Fruit fly (Drosophila melanogaster) whole organism, wandering third instar larva: Measurements from ENCODE around the gene CG10628.

ENCODE experiments used
- Abd-B ChIP-seq: fragments of >200 bp; optimal IDR thresholded peaks from 2 replicates; lab custom pipeline; 2017; ENCODE audit warnings: missing biosample characterization, missing genetic modification characterization
- CG32264 ChIP-seq: fragments of 200-800 bp; sonication (Bioruptor generic); optimal IDR thresholded peaks from 2 replicates; lab custom pipeline; 2016; ENCODE audit warnings: missing biosample characterization, missing genetic modification characterization
- CG9705 ChIP-seq: fragments of 200-800 bp; sonication (Bioruptor generic); optimal IDR thresholded peaks from 2 replicates; lab custom pipeline; 2018; ENCODE audit warnings: missing biosample characterization, mild to moderate bottlenecking, missing genetic modification characterization
- CrebA ChIP-seq: fragments of 200-800 bp; sonication (Bioruptor generic); optimal IDR thresholded peaks from 2 replicates; lab custom pipeline; 2016; ENCODE audit warnings: missing biosample characterization, mild to moderate bottlenecking, missing genetic modification characterization, borderline replicate concordance
- Dfd ChIP-seq: fragments of >200 bp; optimal IDR thresholded peaks from 2 replicates; lab custom pipeline; 2017; ENCODE audit warnings: missing biosample characterization, missing genetic modification characterization
- Dif ChIP-seq: fragments of 200-275, 200-300 bp; sonication (Bioruptor generic); optimal IDR thresholded peaks from 2 replicates; lab custom pipeline; 2018; ENCODE audit warnings: missing biosample characterization, missing genetic modification characterization; ENCODE audit not compliant: partially characterized antibody
- GATAd ChIP-seq: sonication (Bioruptor generic); optimal IDR thresholded peaks from 2 replicates; lab custom pipeline; 2016; ENCODE audit warnings: missing biosample characterization, missing genetic modification characterization
- HLH106 ChIP-seq: fragments of 200-800 bp; optimal IDR thresholded peaks from 3 replicates; lab custom pipeline; 2019; ENCODE audit warnings: missing biosample characterization, mild to moderate bottlenecking, missing genetic modification characterization, moderate library complexity
- Hnf4 ChIP-seq: fragments of 200-800 bp; sonication (Bioruptor generic); optimal IDR thresholded peaks from 2 replicates; lab custom pipeline; 2016; ENCODE audit warnings: missing biosample characterization, mild to moderate bottlenecking, missing genetic modification characterization
- Hr78 ChIP-seq: fragments of >200 bp; optimal IDR thresholded peaks from 2 replicates; lab custom pipeline; 2017; ENCODE audit warnings: missing biosample characterization, missing genetic modification characterization
- Hr83 ChIP-seq: fragments of 200-300 bp; sonication (Bioruptor generic); optimal IDR thresholded peaks from 2 replicates; lab custom pipeline; 2016; ENCODE audit warnings: missing biosample characterization, mild to moderate bottlenecking, missing genetic modification characterization, moderate library complexity; ENCODE audit not compliant: poor library complexity, severe bottlenecking
- Jra ChIP-seq: sonication (Bioruptor generic); optimal IDR thresholded peaks from 2 replicates; lab custom pipeline; 2016; ENCODE audit warnings: missing biosample characterization, missing genetic modification characterization
- Mio ChIP-seq: sonication (Bioruptor generic); optimal IDR thresholded peaks from 2 replicates; lab custom pipeline; 2016; ENCODE audit warnings: missing biosample characterization, missing genetic modification characterization
- Myc ChIP-seq: fragments of >200 bp; optimal IDR thresholded peaks from 2 replicates; lab custom pipeline; 2017
- N ChIP-seq: fragments of >200 bp; optimal IDR thresholded peaks from 2 replicates; lab custom pipeline; 2018; ENCODE audit warnings: missing biosample characterization, missing external identifiers, missing genetic modification characterization
- OdsH ChIP-seq: fragments of 200-800 bp; sonication (Bioruptor generic); optimal IDR thresholded peaks from 2 replicates; lab custom pipeline; 2016; ENCODE audit warnings: missing biosample characterization, mild to moderate bottlenecking, missing genetic modification characterization
- Rel ChIP-seq, 2 experiments: fragments of 200-800 bp; sonication (Bioruptor generic) in 1 of 2; optimal IDR thresholded peaks; 2 replicates in 1 of 2; 3 replicates in 1 of 2; lab custom pipeline; 2016 to 2019; ENCODE audit warnings: mild to moderate bottlenecking in 2 of 2, missing biosample characterization in 2 of 2, missing genetic modification characterization in 2 of 2, moderate library complexity in 1 of 2
- Sp1 ChIP-seq: fragments of 200-800 bp; sonication (Bioruptor generic); optimal IDR thresholded peaks from 3 replicates; lab custom pipeline; 2019; ENCODE audit warnings: missing biosample characterization, mild to moderate bottlenecking, missing genetic modification characterization, moderate library complexity
- Vsx2 ChIP-seq: fragments of 200-300, 225-300 bp; sonication (Bioruptor generic); optimal IDR thresholded peaks from 2 replicates; lab custom pipeline; 2018; ENCODE audit warnings: missing biosample characterization, missing genetic modification characterization; ENCODE audit not compliant: partially characterized antibody
- br ChIP-seq: fragments of 200-800 bp; sonication (Bioruptor generic); optimal IDR thresholded peaks from 2 replicates; lab custom pipeline; 2016; ENCODE audit warnings: missing biosample characterization, missing genetic modification characterization
- brk ChIP-seq: fragments of 200-800 bp; sonication (Bioruptor generic); optimal IDR thresholded peaks from 2 replicates; lab custom pipeline; 2016; ENCODE audit warnings: missing biosample characterization, mild to moderate bottlenecking, missing genetic modification characterization
- dl ChIP-seq, 2 experiments: fragments of 175-275, 200-275 bp in 1 of 2; fragments of 200-275 bp in 1 of 2; sonication (Bioruptor generic); optimal IDR thresholded peaks; lab custom pipeline; 2018; ENCODE audit warnings: mild to moderate bottlenecking in 2 of 2, missing biosample characterization in 2 of 2, missing genetic modification characterization in 2 of 2, moderate library complexity in 2 of 2; ENCODE audit not compliant: partially characterized antibody in 2 of 2, insufficient read depth in 1 of 2
- dmrt93B ChIP-seq: fragments of 200-800 bp; sonication (Bioruptor generic); optimal IDR thresholded peaks from 2 replicates; lab custom pipeline; 2018; ENCODE audit warnings: missing biosample characterization, mild to moderate bottlenecking, missing genetic modification characterization
- dsf ChIP-seq: sonication (Bioruptor generic); optimal IDR thresholded peaks from 2 replicates; lab custom pipeline; 2016; ENCODE audit warnings: missing biosample characterization, missing genetic modification characterization, borderline replicate concordance
- ey ChIP-seq: fragments of 200-800 bp; sonication (Bioruptor generic); optimal IDR thresholded peaks from 2 replicates; lab custom pipeline; 2016; ENCODE audit warnings: missing biosample characterization, missing genetic modification characterization
- foxo ChIP-seq, 2 experiments: fragments of 200-800 bp; sonication (Bioruptor generic); optimal IDR thresholded peaks; 2 replicates in 1 of 2; 3 replicates in 1 of 2; lab custom pipeline; 2016 to 2017; ENCODE audit warnings: missing biosample characterization in 2 of 2, missing genetic modification characterization in 2 of 2
- fru ChIP-seq: fragments of 200-800 bp; sonication (Bioruptor generic); optimal IDR thresholded peaks from 3 replicates; lab custom pipeline; 2016; ENCODE audit warnings: missing biosample characterization, mild to moderate bottlenecking, missing genetic modification characterization
- h ChIP-seq: fragments of 200-800 bp; sonication (Bioruptor generic); optimal IDR thresholded peaks from 3 replicates; lab custom pipeline; 2016; ENCODE audit warnings: missing biosample characterization, mild to moderate bottlenecking, missing genetic modification characterization
- jim ChIP-seq: fragments of 175-275, 200-325 bp; sonication (Bioruptor generic); optimal IDR thresholded peaks from 2 replicates; lab custom pipeline; 2016; ENCODE audit warnings: missing biosample characterization, mild to moderate bottlenecking, missing genetic modification characterization
- lola ChIP-seq: fragments of >200 bp; optimal IDR thresholded peaks from 2 replicates; lab custom pipeline; 2017; ENCODE audit warnings: missing biosample characterization, missing genetic modification characterization
- pan ChIP-seq: fragments of >200 bp; optimal IDR thresholded peaks from 2 replicates; lab custom pipeline; 2017
- psq ChIP-seq: fragments of 200-800 bp; sonication (Bioruptor generic); optimal IDR thresholded peaks from 3 replicates; lab custom pipeline; 2017; ENCODE audit warnings: missing biosample characterization, mild to moderate bottlenecking, missing genetic modification characterization, moderate library complexity
- rgr ChIP-seq: fragments of 200-800 bp; sonication (Bioruptor generic); optimal IDR thresholded peaks from 3 replicates; lab custom pipeline; 2016; ENCODE audit warnings: missing biosample characterization, mild to moderate bottlenecking, missing genetic modification characterization
- sage ChIP-seq: fragments of 200-800 bp; sonication (Bioruptor generic); optimal IDR thresholded peaks from 2 replicates; lab custom pipeline; 2016; ENCODE audit warnings: missing biosample characterization, mild to moderate bottlenecking, missing genetic modification characterization
- sv ChIP-seq: fragments of 200-800 bp; sonication (Bioruptor generic); optimal IDR thresholded peaks from 3 replicates; lab custom pipeline; 2016; ENCODE audit warnings: missing biosample characterization, missing genetic modification characterization
- tai ChIP-seq: sonication (Bioruptor generic); optimal IDR thresholded peaks from 2 replicates; lab custom pipeline; 2016; ENCODE audit warnings: missing biosample characterization, missing genetic modification characterization
- usp ChIP-seq: fragments of >200 bp; optimal IDR thresholded peaks from 2 replicates; lab custom pipeline; 2017; ENCODE audit warnings: missing biosample characterization, missing genetic modification characterization
- woc ChIP-seq: sonication (Bioruptor generic); optimal IDR thresholded peaks from 2 replicates; lab custom pipeline; 2016; ENCODE audit warnings: missing biosample characterization, mild to moderate bottlenecking, missing genetic modification characterization

Gene CG10628

dm6 chr2L:19763773-19764580 is 5.6 kb upstream of the CG10628 start, which contains the start of gene fbp:
TSS of gene fbp (minus strand) at chr2L:19764136.
- TF ChIP-seq sage (GFP tag; lab: Kevin White, UChicago), result no peak
- peak; percentile 72 for TF ChIP-seq HLH106 (tag; lab: Kevin White, UChicago)
- TF ChIP-seq Dfd (GFP tag; lab: Kevin White, UChicago), result no peak
- TF ChIP-seq N (GFP tag; lab: Kevin White, UChicago), result no peak
- TF ChIP-seq fru, result peak; percentile 27
- TF ChIP-seq dl (GFP tag; optimal IDR thresholded peaks at IDR 0.05; lab: Kevin White, UChicago; ENCODE audit: insufficient read depth in 1 of 2, partially characterized antibody in 2 of 2), result peak in 1 of 2 experiments; percentile 3
- no peak for TF ChIP-seq tai (GFP tag; lab: Kevin White, UChicago)
- no peak for TF ChIP-seq CG9705 (GFP tag; lab: Kevin White, UChicago)
- no peak for TF ChIP-seq Dif (GFP tag; lab: Kevin White, UChicago)
- TF ChIP-seq Myc, result no peak
- TF ChIP-seq Rel (GFP tag; optimal IDR thresholded peaks at IDR 0.05; lab: Kevin White, UChicago), result no peak
- peak; percentile 46 for TF ChIP-seq Rel (tag; optimal IDR thresholded peaks at IDR 0.05; lab: Kevin White, UChicago)
- no peak for TF ChIP-seq Hr78 (GFP tag; lab: Kevin White, UChicago)
- no peak for TF ChIP-seq CG32264 (GFP tag; lab: Kevin White, UChicago)
- no peak for TF ChIP-seq CrebA (GFP tag; lab: Kevin White, UChicago)
- no peak for TF ChIP-seq Mio
- TF ChIP-seq GATAd (GFP tag; lab: Kevin White, UChicago), result no peak
- peak; percentile 71 for TF ChIP-seq OdsH (GFP tag; lab: Kevin White, UChicago)
- no peak for TF ChIP-seq usp (GFP tag; lab: Kevin White, UChicago)
- peak in 1 of 2 experiments; percentile 78 for TF ChIP-seq foxo (GFP tag; optimal IDR thresholded peaks at IDR 0.05; lab: Kevin White, UChicago)
- TF ChIP-seq Hnf4 (GFP tag; lab: Kevin White, UChicago), result peak; percentile 31
- peak; percentile 79 for TF ChIP-seq psq (GFP tag; lab: Kevin White, UChicago)
- peak; percentile 39 for TF ChIP-seq sv (GFP tag; lab: Kevin White, UChicago)
- no peak for TF ChIP-seq Abd-B
- no peak for TF ChIP-seq Jra (GFP tag; lab: Kevin White, UChicago)
- peak; percentile 45 for TF ChIP-seq h
- peak; percentile 16 for TF ChIP-seq ey (GFP tag; lab: Kevin White, UChicago)
- TF ChIP-seq Vsx2 (GFP tag; lab: Kevin White, UChicago), result no peak
- TF ChIP-seq woc, result peak; percentile 53
- TF ChIP-seq Hr83 (GFP tag; lab: Kevin White, UChicago), result peak; percentile 49
- TF ChIP-seq jim (GFP tag; lab: Kevin White, UChicago), result peak; percentile 54
- peak; percentile 74 for TF ChIP-seq dmrt93B
- no peak for TF ChIP-seq br
- TF ChIP-seq rgr, result peak; percentile 71
- peak; percentile 82 for TF ChIP-seq Sp1
- TF ChIP-seq pan (lab: Kevin White, UChicago), result no peak
- TF ChIP-seq lola (GFP tag; lab: Kevin White, UChicago), result no peak
- TF ChIP-seq dsf, result no peak
- no peak for TF ChIP-seq brk (GFP tag; lab: Kevin White, UChicago)
- TF ChIP-seq, all 38 proteins: peak for 17

DNA sequence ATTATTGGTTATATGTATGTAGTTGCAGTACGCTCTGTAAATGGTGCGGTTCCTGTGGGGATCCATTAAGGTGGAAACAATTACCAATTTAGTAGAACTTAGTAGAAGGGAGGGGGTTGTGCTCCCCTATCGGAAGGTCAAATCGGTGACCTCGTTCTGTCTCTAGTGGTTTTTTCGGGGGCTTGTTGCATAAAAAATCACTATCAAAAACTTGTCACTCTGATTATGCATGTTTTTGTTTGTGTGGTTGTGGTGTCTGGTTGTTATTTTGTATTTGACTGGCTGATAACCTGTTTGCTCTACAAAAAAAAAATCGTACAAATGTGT is 5.0 kb upstream of the CG10628 start:
- no peak for TF ChIP-seq HLH106 (tag; lab: Kevin White, UChicago)
- no peak for TF ChIP-seq CrebA (GFP tag; lab: Kevin White, UChicago)
- TF ChIP-seq Sp1, result no peak
- TF ChIP-seq psq (GFP tag; lab: Kevin White, UChicago), result no peak
- TF ChIP-seq lola (GFP tag; lab: Kevin White, UChicago), result no peak
- TF ChIP-seq Jra (GFP tag; lab: Kevin White, UChicago), result no peak
- TF ChIP-seq dmrt93B, result no peak
- TF ChIP-seq br, result no peak
- no peak for TF ChIP-seq Vsx2 (GFP tag; lab: Kevin White, UChicago)
